Worm (Caenorhabditis elegans) whole organism, late embryonic: ENCODE measurements around the gene F36F12.3.

Experiments
- ceh-14 ChIP-seq: sonication (generic microtip); optimal IDR thresholded peaks from 2 replicates; lab custom pipeline; 2016; ENCODE audit warnings: missing genotype, missing genetic modification characterization, missing compliant biosample characterization
- ceh-2 ChIP-seq: sonication (generic microtip); optimal IDR thresholded peaks from 2 replicates; lab custom pipeline; 2016; ENCODE audit warnings: missing genotype, missing genetic modification characterization, missing compliant biosample characterization
- elt-2 ChIP-seq: sonication (generic microtip); optimal IDR thresholded peaks from 2 replicates; lab custom pipeline; 2016; ENCODE audit warnings: missing genetic modification reagents, missing genetic modification characterization, missing compliant biosample characterization
- ets-4 ChIP-seq: sonication (generic microtip); optimal IDR thresholded peaks from 2 replicates; lab custom pipeline; 2016; ENCODE audit warnings: missing genetic modification characterization, missing compliant biosample characterization
- eyg-1 ChIP-seq: sonication (generic microtip); optimal IDR thresholded peaks from 2 replicates; lab custom pipeline; 2016; ENCODE audit warnings: missing genotype, missing genetic modification characterization, missing compliant biosample characterization
- nfya-1 ChIP-seq: sonication (generic microtip); optimal IDR thresholded peaks from 2 replicates; lab custom pipeline; 2017; ENCODE audit warnings: missing genetic modification characterization, mild to moderate bottlenecking, missing compliant biosample characterization, antibody characterized with exemption, moderate library complexity
- npax-4 ChIP-seq: sonication (generic microtip); optimal IDR thresholded peaks from 2 replicates; lab custom pipeline; 2016; ENCODE audit warnings: missing genetic modification characterization, missing compliant biosample characterization
- pha-4 ChIP-seq: fragments of 150-350 bp; optimal IDR thresholded peaks from 2 replicates; lab custom pipeline; 2018; ENCODE audit warnings: missing biosample characterization, missing genetic modification reagents, missing genetic modification characterization
- sox-2 ChIP-seq: fragments of 200-800 bp; sonication (Bioruptor generic); IDR thresholded peaks from 2 replicates; pipeline ENCODE4 v1.3.6; 2022; ENCODE audit warnings: missing genetic modification reagents, missing genetic modification characterization, missing compliant biosample characterization
- sox-4 ChIP-seq: sonication (generic microtip); optimal IDR thresholded peaks from 2 replicates; lab custom pipeline; 2017; ENCODE audit warnings: mild to moderate bottlenecking, missing genetic modification characterization, inconsistent platforms, missing compliant biosample characterization
- tbx-2 ChIP-seq: sonication (generic microtip); optimal IDR thresholded peaks from 2 replicates; lab custom pipeline; 2016; ENCODE audit warnings: missing genetic modification characterization, missing compliant biosample characterization
- unc-55 ChIP-seq: sonication (generic microtip); optimal IDR thresholded peaks from 2 replicates; lab custom pipeline; 2017; ENCODE audit warnings: missing biosample characterization, missing genetic modification reagents, missing genetic modification characterization
- unc-86 ChIP-seq: sonication (generic microtip); optimal IDR thresholded peaks from 2 replicates; lab custom pipeline; 2016; ENCODE audit warnings: missing genetic modification characterization, missing compliant biosample characterization
- ztf-16 ChIP-seq: sonication (generic microtip); optimal IDR thresholded peaks from 2 replicates; lab custom pipeline; 2017; ENCODE audit warnings: missing genetic modification characterization, missing compliant biosample characterization

DNA sequence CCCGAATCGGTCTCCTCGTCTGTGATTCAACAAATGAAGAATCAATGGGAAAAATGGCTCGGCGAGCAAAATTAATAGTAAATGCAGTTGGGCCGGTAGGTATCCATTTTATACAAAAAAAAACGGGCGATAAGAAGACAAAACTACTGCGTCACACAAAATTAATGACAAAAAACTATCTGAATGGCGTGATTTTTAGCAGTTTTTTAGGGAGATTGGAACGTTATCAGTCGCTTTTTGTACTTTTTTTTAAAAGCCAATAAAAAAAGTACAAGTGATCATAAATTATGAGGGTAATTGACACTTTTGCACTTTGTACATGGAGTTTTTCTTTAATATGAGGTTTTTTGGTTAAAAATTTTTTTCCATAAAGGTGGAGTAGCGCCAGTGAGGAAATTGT lies 37.6 kb downstream of the F36F12.3 start:
- TF ChIP-seq ztf-16 (tag; lab: Kevin White, UChicago) (no peak), unc-55 (no peak), ceh-2 (no peak), unc-86 (no peak), ceh-14 (tag; lab: Kevin White, UChicago) (no peak), npax-4 (tag; lab: Kevin White, UChicago) (no peak), sox-2 (GFP tag; lab: Robert Waterston, UW) (no peak), elt-2 (tag; lab: Kevin White, UChicago) (no peak), nfya-1 (tag; lab: Kevin White, UChicago) (no peak), ets-4 (tag; lab: Kevin White, UChicago) (no peak), tbx-2 (no peak), pha-4 (tag; lab: Kevin White, UChicago) (no peak), eyg-1 (tag; lab: Kevin White, UChicago) (no peak), sox-4 (tag; lab: Kevin White, UChicago) (no peak)
